Worm (Caenorhabditis elegans) whole organism, L4 larva: ENCODE data around the gene ocr-4.
A peak's percentile ranks its signal among the peaks of the same experiment; 100 is the strongest.

ENCODE experiments used
- D1046.2 ChIP-seq: fragments of 200-800 bp; sonication (Bioruptor generic); IDR thresholded peaks from 2 replicates; pipeline ENCODE4 v1.3.6; 2022; ENCODE audit warnings: missing genetic modification characterization, missing compliant biosample characterization
- F10B5.3 ChIP-seq: sonication (generic microtip); optimal IDR thresholded peaks from 2 replicates; lab custom pipeline; 2016; ENCODE audit warnings: mild to moderate bottlenecking, missing genetic modification characterization, missing compliant biosample characterization
- F26F4.8 ChIP-seq: fragments of 200-800 bp; sonication (Bioruptor generic); conservative IDR thresholded peaks from 2 replicates; pipeline ENCODE4 v1.3.6; 2022; ENCODE audit warnings: missing genetic modification characterization, missing compliant biosample characterization
- T20F7.1 ChIP-seq: fragments of 200-800 bp; sonication (Bioruptor generic); optimal IDR thresholded peaks from 2 replicates; lab custom pipeline; 2018; ENCODE audit warnings: mild to moderate bottlenecking, missing genetic modification characterization, missing compliant biosample characterization
- T26A8.4 ChIP-seq: fragments of 200-800 bp; sonication (Bioruptor generic); IDR thresholded peaks from 2 replicates; pipeline ENCODE4 v1.3.6; 2022; ENCODE audit warnings: missing genetic modification characterization, missing compliant biosample characterization
- Y5F2A.4 ChIP-seq: fragments of 200-800 bp; sonication (Bioruptor generic); optimal IDR thresholded peaks from 2 replicates; lab custom pipeline; 2018; ENCODE audit warnings: mild to moderate bottlenecking, missing genetic modification characterization, missing compliant biosample characterization
- Y75B8A.6 ChIP-seq: fragments of 200-800 bp; sonication (Bioruptor generic); IDR thresholded peaks from 2 replicates; pipeline ENCODE4 v1.3.6; 2022; ENCODE audit warnings: missing genetic modification reagents, missing genetic modification characterization, missing compliant biosample characterization
- ZK337.2 ChIP-seq: fragments of 200-800 bp; sonication (Bioruptor generic); IDR thresholded peaks from 2 replicates; pipeline ENCODE4 v1.3.6; 2022; ENCODE audit warnings: missing genetic modification reagents, missing genetic modification characterization, missing compliant biosample characterization
- aha-1 ChIP-seq: fragments of 150-350 bp; peaks from one replicate; lab custom pipeline; 2014; ENCODE audit warnings: missing biosample characterization, missing genetic modification characterization
- ama-1 ChIP-seq: fragments of 150-350 bp; optimal IDR thresholded peaks from 2 replicates; lab custom pipeline; 2014; ENCODE audit warnings: inconsistent platforms, mixed read lengths
- arid-1 ChIP-seq: fragments of 200-800 bp; sonication (Bioruptor generic); conservative IDR thresholded peaks from 2 replicates; pipeline ENCODE4 v1.3.6; 2022; ENCODE audit warnings: missing genetic modification reagents, missing genetic modification characterization, missing compliant biosample characterization
- attf-4 ChIP-seq: sonication (generic microtip); optimal IDR thresholded peaks from 3 replicates; lab custom pipeline; 2017; ENCODE audit warnings: missing biosample characterization, missing genetic modification characterization
- ceh-28 ChIP-seq: fragments of 150-350 bp; optimal IDR thresholded peaks from 2 replicates; lab custom pipeline; 2014; ENCODE audit warnings: missing biosample characterization, missing genetic modification reagents, missing genetic modification characterization
- ceh-44 ChIP-seq: fragments of 200-800 bp; sonication (Bioruptor generic); IDR thresholded peaks from 2 replicates; pipeline ENCODE4 v1.3.6; 2022; ENCODE audit warnings: missing genetic modification reagents, missing genetic modification characterization, missing compliant biosample characterization
- ceh-82 ChIP-seq: sonication (generic microtip); optimal IDR thresholded peaks from 2 replicates; lab custom pipeline; 2017; ENCODE audit warnings: missing biosample characterization, missing genetic modification characterization
- ctbp-1 ChIP-seq: fragments of 200-800 bp; sonication (Bioruptor generic); IDR thresholded peaks from 2 replicates; pipeline ENCODE4 v1.3.6; 2022; ENCODE audit warnings: missing genetic modification reagents, missing genetic modification characterization, missing compliant biosample characterization
- daf-12 ChIP-seq: fragments of 150-350 bp; optimal IDR thresholded peaks from 2 replicates; lab custom pipeline; 2014; ENCODE audit warnings: missing biosample characterization, missing genetic modification reagents, missing genetic modification characterization
- dmd-8 ChIP-seq: fragments of 200-800 bp; sonication (Bioruptor generic); IDR thresholded peaks from 2 replicates; pipeline ENCODE4 v1.3.6; 2022; ENCODE audit warnings: missing genetic modification characterization, missing compliant biosample characterization
- dmd-9 ChIP-seq: fragments of 200-800 bp; sonication (Bioruptor generic); IDR thresholded peaks from 2 replicates; pipeline ENCODE4 v1.3.6; 2022; ENCODE audit warnings: missing genetic modification reagents, missing genetic modification characterization, missing compliant biosample characterization
- egl-43 ChIP-seq: fragments of 200-800 bp; sonication (Bioruptor generic); IDR thresholded peaks from 2 replicates; pipeline ENCODE4 v1.3.6; 2022; ENCODE audit warnings: missing genetic modification reagents, missing genetic modification characterization, missing compliant biosample characterization
- fos-1 ChIP-seq: fragments of 150-350 bp; optimal IDR thresholded peaks from 2 replicates; lab custom pipeline; 2014; ENCODE audit warnings: missing biosample characterization, missing genetic modification characterization
- gei-8 ChIP-seq: fragments of 200-800 bp; sonication (Bioruptor generic); optimal IDR thresholded peaks from 2 replicates; lab custom pipeline; 2018; ENCODE audit warnings: mild to moderate bottlenecking, missing genetic modification characterization, missing compliant biosample characterization
- hlh-11 ChIP-seq: fragments of 200-800 bp; sonication (Bioruptor generic); optimal IDR thresholded peaks from 2 replicates; lab custom pipeline; 2018; ENCODE audit warnings: mild to moderate bottlenecking, missing genetic modification characterization, missing compliant biosample characterization
- hlh-30 ChIP-seq: sonication (generic microtip); optimal IDR thresholded peaks from 2 replicates; lab custom pipeline; 2017; ENCODE audit warnings: antibody characterized with exemption, mild to moderate bottlenecking, missing genetic modification characterization, missing compliant biosample characterization; ENCODE audit not compliant: insufficient read depth
- jun-1 ChIP-seq: fragments of 150-350 bp; optimal IDR thresholded peaks from 2 replicates; lab custom pipeline; 2014; ENCODE audit warnings: missing biosample characterization, missing genetic modification reagents, missing genetic modification characterization
- lim-7 ChIP-seq: fragments of 200-800 bp; sonication (Bioruptor generic); IDR thresholded peaks from 2 replicates; pipeline ENCODE4 v1.3.6; 2022; ENCODE audit warnings: missing genetic modification characterization, missing compliant biosample characterization
- lin-38 ChIP-seq: fragments of 200-800 bp; sonication (Bioruptor generic); IDR thresholded peaks from 2 replicates; pipeline ENCODE4 v1.3.6; 2022; ENCODE audit warnings: missing genetic modification reagents, missing genetic modification characterization, missing compliant biosample characterization
- nhr-10 ChIP-seq: fragments of 150-350 bp; optimal IDR thresholded peaks from 2 replicates; lab custom pipeline; 2014; ENCODE audit warnings: missing biosample characterization, missing genetic modification characterization
- nhr-102 ChIP-seq: sonication (generic microtip); optimal IDR thresholded peaks from 2 replicates; lab custom pipeline; 2016; ENCODE audit warnings: mild to moderate bottlenecking, missing genetic modification characterization, moderate library complexity, missing compliant biosample characterization
- nhr-11 ChIP-seq: fragments of 150-350 bp; optimal IDR thresholded peaks from 2 replicates; lab custom pipeline; 2014; ENCODE audit warnings: missing biosample characterization, missing genetic modification characterization
- nhr-237 ChIP-seq: sonication (generic microtip); optimal IDR thresholded peaks from 2 replicates; lab custom pipeline; 2017; ENCODE audit warnings: missing biosample characterization, missing genetic modification characterization
- nhr-25 ChIP-seq: sonication (generic microtip); optimal IDR thresholded peaks from 2 replicates; lab custom pipeline; 2017; ENCODE audit warnings: missing genetic modification characterization, mild to moderate bottlenecking, missing compliant biosample characterization, antibody characterized with exemption, moderate library complexity, borderline replicate concordance; ENCODE audit not compliant: insufficient read depth
- nhr-41 ChIP-seq: fragments of 200-800 bp; sonication (Bioruptor generic); IDR thresholded peaks from 2 replicates; pipeline ENCODE4 v1.3.6; 2022; ENCODE audit warnings: missing genetic modification reagents, missing genetic modification characterization, missing compliant biosample characterization
- nhr-48 ChIP-seq: sonication (generic microtip); optimal IDR thresholded peaks from 2 replicates; lab custom pipeline; 2016; ENCODE audit warnings: mild to moderate bottlenecking, missing genetic modification characterization, missing compliant biosample characterization
- nhr-77 ChIP-seq: fragments of 150-350 bp; optimal IDR thresholded peaks from 2 replicates; lab custom pipeline; 2014; ENCODE audit warnings: missing biosample characterization, missing genetic modification characterization
- pha-4 ChIP-seq, 2 experiments: fragments of 150-350 bp in 1 of 2; fragments of 200-800 bp in 1 of 2; sonication (Bioruptor generic) in 1 of 2; IDR thresholded peaks in 1 of 2; optimal IDR thresholded peaks in 1 of 2; 2 replicates each; pipeline versions ENCODE4 v1.3.6 to Lab custom; 2014 to 2022; ENCODE audit warnings: missing genetic modification characterization in 2 of 2, missing genetic modification reagents in 2 of 2, missing biosample characterization in 1 of 2, missing compliant biosample characterization in 1 of 2
- rbr-2 ChIP-seq: sonication (generic microtip); optimal IDR thresholded peaks from 2 replicates; lab custom pipeline; 2016; ENCODE audit warnings: missing genotype, missing genetic modification characterization, missing compliant biosample characterization
- sdz-12 ChIP-seq: fragments of 200-800 bp; sonication (Bioruptor generic); optimal IDR thresholded peaks from 2 replicates; lab custom pipeline; 2018; ENCODE audit warnings: mild to moderate bottlenecking, missing genetic modification characterization, missing compliant biosample characterization
- set-16 ChIP-seq: fragments of 200-800 bp; sonication (Bioruptor generic); IDR thresholded peaks from 2 replicates; pipeline ENCODE4 v1.3.6; 2022; ENCODE audit warnings: missing genetic modification reagents, missing genetic modification characterization, missing compliant biosample characterization
- snpc-1.2 ChIP-seq: fragments of 200-800 bp; sonication (Bioruptor generic); IDR thresholded peaks from 2 replicates; pipeline ENCODE4 v1.3.6; 2022; ENCODE audit warnings: missing genetic modification reagents, missing genetic modification characterization, missing compliant biosample characterization
- snpc-4 ChIP-seq: fragments of 150-350 bp; optimal IDR thresholded peaks from 2 replicates; lab custom pipeline; 2014; ENCODE audit warnings: missing biosample characterization, missing genetic modification characterization
- spr-1 ChIP-seq: sonication (generic microtip); optimal IDR thresholded peaks from 2 replicates; lab custom pipeline; 2016; ENCODE audit warnings: mild to moderate bottlenecking, missing genetic modification characterization, missing compliant biosample characterization
- spr-3 ChIP-seq: fragments of 200-800 bp; sonication (Bioruptor generic); optimal IDR thresholded peaks from 2 replicates; lab custom pipeline; 2018; ENCODE audit warnings: mild to moderate bottlenecking, missing genetic modification characterization, missing compliant biosample characterization
- tag-97 ChIP-seq: fragments of 200-800 bp; sonication (Bioruptor generic); IDR thresholded peaks from 2 replicates; pipeline ENCODE4 v1.3.6; 2022; ENCODE audit warnings: missing genetic modification characterization, missing compliant biosample characterization
- unc-130 ChIP-seq: sonication (generic microtip); optimal IDR thresholded peaks from 2 replicates; lab custom pipeline; 2016; ENCODE audit warnings: missing genetic modification reagents, missing genetic modification characterization, missing compliant biosample characterization
- unc-39 ChIP-seq: sonication (generic microtip); optimal IDR thresholded peaks from 2 replicates; lab custom pipeline; 2017; ENCODE audit warnings: missing biosample characterization, missing genetic modification characterization
- vab-7 ChIP-seq: fragments of 200-800 bp; sonication (Bioruptor generic); IDR thresholded peaks from 2 replicates; pipeline ENCODE4 v1.3.6; 2022; ENCODE audit warnings: missing genetic modification reagents, missing genetic modification characterization, missing compliant biosample characterization
- zag-1 ChIP-seq: fragments of 150-350 bp; optimal IDR thresholded peaks from 2 replicates; lab custom pipeline; 2014; ENCODE audit warnings: missing biosample characterization, missing genetic modification characterization
- zfp-3 ChIP-seq: fragments of 200-800 bp; sonication (Bioruptor generic); conservative IDR thresholded peaks from 2 replicates; pipeline ENCODE4 v1.3.6; 2022; ENCODE audit warnings: missing genetic modification reagents, missing genetic modification characterization, missing compliant biosample characterization
- zip-11 ChIP-seq: fragments of 200-800 bp; sonication (Bioruptor generic); IDR thresholded peaks from 2 replicates; pipeline ENCODE4 v1.3.6; 2022; ENCODE audit warnings: missing genetic modification characterization, missing compliant biosample characterization
- zip-2 ChIP-seq: fragments of 150-350 bp; optimal IDR thresholded peaks from 2 replicates; lab custom pipeline; 2014; ENCODE audit warnings: missing biosample characterization, missing genetic modification characterization
- ztf-11 ChIP-seq: fragments of 150-350 bp; optimal IDR thresholded peaks from 2 replicates; lab custom pipeline; 2014; ENCODE audit warnings: missing biosample characterization, missing genetic modification characterization

ocr-4 gene

ce11 chrIV:7344020-7344419 is 11.4 kb upstream of the ocr-4 start (continued):
- no peak for TF ChIP-seq spr-3 (GFP tag; lab: Kevin White, UChicago)
- no peak for TF ChIP-seq spr-1 (tag; lab: Kevin White, UChicago)
- TF ChIP-seq unc-130 (GFP tag; lab: Kevin White, UChicago), result no peak
- TF ChIP-seq snpc-4 (tag; lab: Kevin White, UChicago), result no peak
- TF ChIP-seq zfp-3, result no peak
- TF ChIP-seq egl-43, result peak; percentile 88; the same call in 1 of the 2 replicates
- TF ChIP-seq snpc-1.2 (GFP tag; lab: Robert Waterston, UW), result peak; percentile 83
- TF ChIP-seq sdz-12 (GFP tag; lab: Kevin White, UChicago), result no peak
- TF ChIP-seq T26A8.4, result peak; percentile 63
- TF ChIP-seq nhr-48 (tag; lab: Kevin White, UChicago), result no peak
- TF ChIP-seq ctbp-1, result no peak
- no peak for TF ChIP-seq hlh-30 (tag; lab: Kevin White, UChicago)
- TF ChIP-seq F26F4.8 (GFP tag; lab: Robert Waterston, UW), result no peak
- no peak for TF ChIP-seq arid-1 (GFP tag; lab: Robert Waterston, UW)
- no peak for TF ChIP-seq ceh-82 (tag; lab: Kevin White, UChicago)
- TF ChIP-seq T20F7.1, result no peak
- TF ChIP-seq ama-1, result no peak
- TF ChIP-seq aha-1 (tag; lab: Kevin White, UChicago), result no peak
- TF ChIP-seq attf-4, result no peak
- no peak for TF ChIP-seq gei-8
- peak; percentile 9 for TF ChIP-seq hlh-11 (tag; lab: Kevin White, UChicago)
- 0 out of 2 replicates have a peak, but pooled peaks have one; percentile 35 for TF ChIP-seq zip-11 (GFP tag; lab: Robert Waterston, UW)
- no peak for TF ChIP-seq zag-1 (tag; lab: Kevin White, UChicago)
- no peak for TF ChIP-seq Y5F2A.4 (GFP tag; lab: Kevin White, UChicago)
- no peak for TF ChIP-seq nhr-25 (tag; lab: Kevin White, UChicago)
- TF ChIP-seq nhr-11 (tag; lab: Kevin White, UChicago), result no peak
- no peak for TF ChIP-seq pha-4 (GFP tag; IDR thresholded peaks at IDR 0.05; lab: Robert Waterston, UW)
- TF ChIP-seq pha-4 (tag; optimal IDR thresholded peaks at IDR 0.05; lab: Kevin White, UChicago), result no peak
- TF ChIP-seq zip-2 (tag; lab: Kevin White, UChicago), result no peak
- peak; percentile 37; the same call in 1 of the 2 replicates for TF ChIP-seq dmd-9
- no peak for TF ChIP-seq nhr-102
- peak; percentile 6 for TF ChIP-seq nhr-77 (tag; lab: Kevin White, UChicago)
- TF ChIP-seq ceh-28, result no peak
- TF ChIP-seq rbr-2 (tag; lab: Kevin White, UChicago), result no peak
- TF ChIP-seq daf-12 (tag; lab: Kevin White, UChicago), result no peak
- peak; percentile 48; the same call in 1 of the 2 replicates for TF ChIP-seq nhr-41
- TF ChIP-seq Y75B8A.6 (GFP tag; lab: Robert Waterston, UW), result no peak
- no peak for TF ChIP-seq F10B5.3
- no peak for TF ChIP-seq ztf-11 (tag; lab: Kevin White, UChicago)
- peak; percentile 61; the same call in 1 of the 2 replicates for TF ChIP-seq vab-7
- TF ChIP-seq fos-1 (tag; lab: Kevin White, UChicago), result no peak
- TF ChIP-seq unc-39 (tag; lab: Kevin White, UChicago), result no peak
- no peak for TF ChIP-seq jun-1
- no peak for TF ChIP-seq nhr-10 (tag; lab: Kevin White, UChicago)
- no peak for TF ChIP-seq nhr-237 (tag; lab: Kevin White, UChicago)
- TF ChIP-seq ZK337.2 (GFP tag; lab: Robert Waterston, UW), result peak; percentile 38; the same call in 1 of the 2 replicates
- peak; percentile 65; the same call in 1 of the 2 replicates for TF ChIP-seq D1046.2 (GFP tag; lab: Robert Waterston, UW)
- no peak for TF ChIP-seq set-16 (GFP tag; lab: Robert Waterston, UW)
- peak; percentile 68 for TF ChIP-seq ceh-44
- TF ChIP-seq dmd-8 (GFP tag; lab: Robert Waterston, UW), result peak; percentile 82
- no peak for TF ChIP-seq tag-97
- TF ChIP-seq lim-7 (GFP tag; lab: Robert Waterston, UW), result peak; percentile 92
- no peak for TF ChIP-seq lin-38 (GFP tag; lab: Robert Waterston, UW)
